Worm (Caenorhabditis elegans): ENCODE results near the gene rom-3.
A peak's percentile ranks its signal among the peaks of the same experiment; 100 is the strongest.

Gene rom-3

ce11 chrIV:16995425-16995824 is 25.1 kb upstream of the rom-3 start, which contains the start of gene rom-4 (continued):
- peak; percentile 54 for TF ChIP-seq dmd-4 (tag; optimal IDR thresholded peaks at IDR 0.05; ENCODE audit: borderline replicate concordance)
- no peak for TF ChIP-seq ref-2 (tag; optimal IDR thresholded peaks at IDR 0.05)
- TF ChIP-seq sox-4 (tag; optimal IDR thresholded peaks at IDR 0.05) = no peak
- TF ChIP-seq nhr-11 (tag; optimal IDR thresholded peaks at IDR 0.05) = no peak
- peak; percentile 31 for TF ChIP-seq ahr-1 (tag; optimal IDR thresholded peaks at IDR 0.05)
- TF ChIP-seq ceh-31 (tag; optimal IDR thresholded peaks at IDR 0.05) = peak; percentile 97
- no peak for TF ChIP-seq hlh-30 (tag; optimal IDR thresholded peaks at IDR 0.05; ENCODE audit: insufficient read depth)
- no peak for TF ChIP-seq Y22D7AL.16 (tag; optimal IDR thresholded peaks at IDR 0.05)
- TF ChIP-seq unc-42 (tag; optimal IDR thresholded peaks at IDR 0.05) = peak; percentile 57
- TF ChIP-seq tbx-7 (tag; optimal IDR thresholded peaks at IDR 0.05) = peak; percentile 85
- TF ChIP-seq npax-4 (tag; optimal IDR thresholded peaks at IDR 0.05) = no peak
- TF ChIP-seq sox-2 (GFP tag; IDR thresholded peaks at IDR 0.05) = no peak
- TF ChIP-seq lin-11 (tag; optimal IDR thresholded peaks at IDR 0.05) = no peak
- TF ChIP-seq fkh-6 (tag; optimal IDR thresholded peaks at IDR 0.05) = no peak
- TF ChIP-seq unc-3 (GFP tag; conservative IDR thresholded peaks at IDR 0.05) = 0 out of 2 replicates have a peak, but pooled peaks have one; percentile 15
- TF ChIP-seq unc-3 (tag; optimal IDR thresholded peaks at IDR 0.05) = no peak
- no peak for TF ChIP-seq hlh-13 (GFP tag; optimal IDR thresholded peaks at IDR 0.05)
- peak; percentile 71 for TF ChIP-seq ceh-14 (tag; optimal IDR thresholded peaks at IDR 0.05)
- no peak for TF ChIP-seq K09A11.1 (tag; optimal IDR thresholded peaks at IDR 0.05; ENCODE audit: insufficient read depth)
- TF ChIP-seq pax-1 (tag; optimal IDR thresholded peaks at IDR 0.05) = no peak
- TF ChIP-seq pqm-1 (tag; optimal IDR thresholded peaks at IDR 0.05) = peak; percentile 34
- TF ChIP-seq F13H6.1 (tag; optimal IDR thresholded peaks at IDR 0.05) = peak; percentile 15
- no peak for TF ChIP-seq ceh-22 (tag; optimal IDR thresholded peaks at IDR 0.05)
- peak; percentile 23 for TF ChIP-seq ceh-30 (tag; optimal IDR thresholded peaks at IDR 0.05)
- no peak for TF ChIP-seq ceh-24 (tag; optimal IDR thresholded peaks at IDR 0.05)
- no peak for TF ChIP-seq ceh-48 (tag; optimal IDR thresholded peaks at IDR 0.05)
- TF ChIP-seq nfya-1 (tag; optimal IDR thresholded peaks at IDR 0.05) = peak; percentile 10
- TF ChIP-seq syd-9 (tag; optimal IDR thresholded peaks at IDR 0.05) = no peak
- peak; percentile 55 for TF ChIP-seq elt-2 (tag; optimal IDR thresholded peaks at IDR 0.05)
- TF ChIP-seq pag-3 (tag; optimal IDR thresholded peaks at IDR 0.05; ENCODE audit: borderline replicate concordance) = no peak
- TF ChIP-seq mec-3 (tag; optimal IDR thresholded peaks at IDR 0.05; ENCODE audit: borderline replicate concordance) = peak; percentile 70
- TF ChIP-seq ceh-9 (tag; optimal IDR thresholded peaks at IDR 0.05) = no peak
- TF ChIP-seq ceh-45 (GFP tag; IDR thresholded peaks at IDR 0.05) = no peak
- peak; percentile 6 for TF ChIP-seq pha-2 (tag; optimal IDR thresholded peaks at IDR 0.05)
- TF ChIP-seq ets-4 (tag; optimal IDR thresholded peaks at IDR 0.05) = peak; percentile 92
- no peak for TF ChIP-seq dve-1 (tag; optimal IDR thresholded peaks at IDR 0.05)
- no peak for TF ChIP-seq ztf-16 (tag; optimal IDR thresholded peaks at IDR 0.05)
- no peak for TF ChIP-seq ama-1 (optimal IDR thresholded peaks at IDR 0.05)
- peak; percentile 84 for TF ChIP-seq tbx-2 (tag; optimal IDR thresholded peaks at IDR 0.05)

- TF ChIP-seq fax-1 (tag; optimal IDR thresholded peaks at IDR 0.05) (no peak), eyg-1 (tag; optimal IDR thresholded peaks at IDR 0.05) (no peak), pax-1 (tag; optimal IDR thresholded peaks at IDR 0.05) (no peak), tbx-2 (tag; optimal IDR thresholded peaks at IDR 0.05) (no peak), rnt-1 (tag; optimal IDR thresholded peaks at IDR 0.05) (no peak)
These were observed 18.1 kb upstream of the rom-3 start, which contains the start of gene nccd-1 for ce11 chrIV:16988397-16988796. TSS of gene nccd-1 (plus strand) at chrIV:16988697.

ce11 chrIV:16962445-16962844 is 7.8 kb downstream of the rom-3 start:
- TF ChIP-seq K02D7.2 (tag; optimal IDR thresholded peaks at IDR 0.05) = no peak
- no peak for TF ChIP-seq T23F11.4 (GFP tag; optimal IDR thresholded peaks at IDR 0.05)
- no peak for TF ChIP-seq pha-2 (tag; optimal IDR thresholded peaks at IDR 0.05)
- no peak for TF ChIP-seq ttx-3 (tag; optimal IDR thresholded peaks at IDR 0.05)

All from whole organism, late embryonic.